Worm (Caenorhabditis elegans) whole organism, L3 larva: ENCODE results near the gene C46A5.6.

Experiments used
- egl-5 ChIP-seq: fragments of 150-350 bp; optimal IDR thresholded peaks from 2 replicates; lab custom pipeline; 2017; ENCODE audit warnings: missing biosample characterization, missing genetic modification reagents, missing genetic modification characterization, inconsistent platforms
- mdl-1 ChIP-seq: fragments of 150-350 bp; optimal IDR thresholded peaks from 2 replicates; lab custom pipeline; 2014; ENCODE audit warnings: missing biosample characterization, missing genetic modification characterization
- pha-4 ChIP-seq: fragments of 150-350 bp; optimal IDR thresholded peaks from 2 replicates; lab custom pipeline; 2014; ENCODE audit warnings: missing biosample characterization, missing genetic modification reagents, missing genetic modification characterization

- TF ChIP-seq egl-5 (tag; lab: Kevin White, UChicago), result no peak
- TF ChIP-seq mdl-1 (tag; lab: Kevin White, UChicago), result no peak
- TF ChIP-seq pha-4 (tag; lab: Kevin White, UChicago), result no peak
Measured at ce11 chrIV:7734619-7735018, 29.0 kb downstream of the C46A5.6 start, which contains the start of gene clx-1.
